Worm (Caenorhabditis elegans) whole organism, L1 larva: ENCODE results near the gene F58B4.7.

Experiments used
- C34B4.2 ChIP-seq: sonication (generic microtip); optimal IDR thresholded peaks from 2 replicates; lab custom pipeline; 2017; ENCODE audit warnings: mild to moderate bottlenecking, missing genetic modification characterization, missing compliant biosample characterization
- aha-1 ChIP-seq: fragments of 150-350 bp; optimal IDR thresholded peaks from 2 replicates; lab custom pipeline; 2014; ENCODE audit warnings: missing biosample characterization, missing genetic modification characterization
- alr-1 ChIP-seq: fragments of 200-800 bp; sonication (Bioruptor generic); optimal IDR thresholded peaks from 2 replicates; lab custom pipeline; 2018; ENCODE audit warnings: borderline replicate concordance, mild to moderate bottlenecking, missing genetic modification characterization, missing compliant biosample characterization
- blmp-1 ChIP-seq: fragments of 150-350 bp; optimal IDR thresholded peaks from 2 replicates; lab custom pipeline; 2014; ENCODE audit warnings: missing biosample characterization, missing genetic modification characterization
- ceh-63 ChIP-seq: fragments of 200-800 bp; sonication (Bioruptor generic); optimal IDR thresholded peaks from 2 replicates; lab custom pipeline; 2018; ENCODE audit warnings: mild to moderate bottlenecking, missing genetic modification characterization, missing compliant biosample characterization
- ceh-8 ChIP-seq: fragments of 200-800 bp; sonication (Bioruptor generic); optimal IDR thresholded peaks from 2 replicates; lab custom pipeline; 2018; ENCODE audit warnings: mild to moderate bottlenecking, missing genetic modification characterization, moderate library complexity, missing compliant biosample characterization
- ceh-82 ChIP-seq, 3 experiments: fragments of 150-350 bp in 1 of 3; sonication (generic microtip) in 2 of 3; optimal IDR thresholded peaks; 2 replicates each; lab custom pipeline; 2014 to 2017; ENCODE audit warnings: missing biosample characterization in 3 of 3, missing genetic modification characterization in 3 of 3
- ceh-88 ChIP-seq: fragments of 200-800 bp; sonication (Bioruptor generic); IDR thresholded peaks from 2 replicates; pipeline ENCODE4 v1.3.6; 2022; ENCODE audit warnings: missing genetic modification characterization, missing compliant biosample characterization
- ceh-90 ChIP-seq: sonication (generic microtip); optimal IDR thresholded peaks from 2 replicates; lab custom pipeline; 2016; ENCODE audit warnings: missing genetic modification characterization, missing compliant biosample characterization
- ces-1 ChIP-seq: fragments of 150-350 bp; optimal IDR thresholded peaks from 2 replicates; lab custom pipeline; 2014; ENCODE audit warnings: missing biosample characterization, missing genetic modification reagents, missing genetic modification characterization
- dsc-1 ChIP-seq: sonication (generic microtip); optimal IDR thresholded peaks from 2 replicates; lab custom pipeline; 2016; ENCODE audit warnings: mild to moderate bottlenecking, missing genetic modification characterization, missing compliant biosample characterization
- efl-1 ChIP-seq, 4 experiments: fragments of 150-350 bp; optimal IDR thresholded peaks in 3 of 4; peaks in 1 of 4; 1 replicate in 1 of 4; 2 replicates in 3 of 4; lab custom pipeline; 2014; ENCODE audit warnings: missing biosample characterization in 2 of 4, missing genetic modification characterization in 2 of 4, missing genetic modification reagents in 2 of 4
- egl-27 ChIP-seq, 2 experiments: fragments of 150-350 bp in 1 of 2; sonication (generic microtip); optimal IDR thresholded peaks; 3 replicates each; lab custom pipeline; 2017 to 2018; ENCODE audit warnings: missing biosample characterization in 2 of 2, missing genetic modification characterization in 2 of 2, missing genetic modification reagents in 2 of 2
- elt-3 ChIP-seq, 6 experiments: fragments of 150-350 bp in 1 of 6; sonication (generic microtip); optimal IDR thresholded peaks; 2 replicates each; lab custom pipeline; 2017 to 2018; ENCODE audit warnings: missing biosample characterization in 6 of 6, missing genetic modification characterization in 6 of 6, inconsistent platforms in 1 of 6
- ets-5 ChIP-seq: fragments of 200-800 bp; sonication (Bioruptor generic); IDR thresholded peaks from 2 replicates; pipeline ENCODE4 v1.3.6; 2022; ENCODE audit warnings: missing genetic modification characterization, missing compliant biosample characterization
- fkh-4 ChIP-seq: sonication (generic microtip); optimal IDR thresholded peaks from 2 replicates; lab custom pipeline; 2016; ENCODE audit warnings: missing compliant biosample characterization, missing genetic modification characterization, borderline replicate concordance
- hlh-4 ChIP-seq: sonication (generic microtip); optimal IDR thresholded peaks from 2 replicates; lab custom pipeline; 2016; ENCODE audit warnings: mild to moderate bottlenecking, missing genetic modification characterization, missing compliant biosample characterization
- hpl-2 ChIP-seq: fragments of 150-350 bp; optimal IDR thresholded peaks from 2 replicates; lab custom pipeline; 2014; ENCODE audit warnings: missing biosample characterization, missing genetic modification reagents, missing genetic modification characterization
- irx-1 ChIP-seq: sonication (generic microtip); optimal IDR thresholded peaks from 2 replicates; lab custom pipeline; 2016; ENCODE audit warnings: missing genetic modification characterization, missing compliant biosample characterization
- jun-1 ChIP-seq: fragments of 150-350 bp; optimal IDR thresholded peaks from 2 replicates; lab custom pipeline; 2014; ENCODE audit warnings: missing biosample characterization, missing genetic modification reagents, missing genetic modification characterization
- lin-14 ChIP-seq: fragments of 200-800 bp; sonication (Bioruptor generic); optimal IDR thresholded peaks from 2 replicates; lab custom pipeline; 2018; ENCODE audit warnings: mild to moderate bottlenecking, missing genetic modification characterization, moderate library complexity, missing compliant biosample characterization
- lin-35 ChIP-seq, 2 experiments: fragments of 150-350 bp; optimal IDR thresholded peaks; 2 replicates each; lab custom pipeline; 2014; ENCODE audit warnings: missing biosample characterization in 2 of 2, missing genetic modification characterization in 2 of 2, missing genetic modification reagents in 2 of 2
- lir-3 ChIP-seq: sonication (generic microtip); optimal IDR thresholded peaks from 2 replicates; lab custom pipeline; 2016; ENCODE audit warnings: mild to moderate bottlenecking, missing genetic modification characterization, moderate library complexity, missing compliant biosample characterization; ENCODE audit not compliant: poor library complexity
- lsy-2 ChIP-seq, 2 experiments: fragments of 150-350 bp; optimal IDR thresholded peaks; 2 replicates each; lab custom pipeline; 2014; ENCODE audit warnings: missing biosample characterization in 2 of 2, missing genetic modification characterization in 2 of 2
- mep-1 ChIP-seq: fragments of 150-350 bp; optimal IDR thresholded peaks from 2 replicates; lab custom pipeline; 2014; ENCODE audit warnings: missing biosample characterization, missing genetic modification characterization
- nhr-12 ChIP-seq: sonication (generic microtip); optimal IDR thresholded peaks from 2 replicates; lab custom pipeline; 2017; ENCODE audit warnings: missing biosample characterization, missing genetic modification characterization
- nhr-47 ChIP-seq: sonication (generic microtip); optimal IDR thresholded peaks from 2 replicates; lab custom pipeline; 2016; ENCODE audit warnings: mild to moderate bottlenecking, missing genetic modification characterization, moderate library complexity, missing compliant biosample characterization
- nhr-71 ChIP-seq: sonication (generic microtip); optimal IDR thresholded peaks from 2 replicates; lab custom pipeline; 2016; ENCODE audit warnings: mild to moderate bottlenecking, missing genetic modification characterization, moderate library complexity, missing compliant biosample characterization
- nhr-85 ChIP-seq: sonication (generic microtip); peaks from one replicate; lab custom pipeline; 2016; ENCODE audit warnings: missing genetic modification characterization, inconsistent platforms, missing compliant biosample characterization
- rnt-1 ChIP-seq: sonication (generic microtip); optimal IDR thresholded peaks from 2 replicates; lab custom pipeline; 2016; ENCODE audit warnings: mild to moderate bottlenecking, missing genetic modification characterization, moderate library complexity, missing compliant biosample characterization
- sox-4 ChIP-seq: sonication (generic microtip); optimal IDR thresholded peaks from 2 replicates; lab custom pipeline; 2016; ENCODE audit warnings: missing genetic modification characterization, missing compliant biosample characterization
- sptf-1 ChIP-seq: fragments of 150-350 bp; optimal IDR thresholded peaks from 2 replicates; lab custom pipeline; 2014; ENCODE audit warnings: missing biosample characterization, missing genetic modification characterization
- swsn-7 ChIP-seq: sonication (generic microtip); optimal IDR thresholded peaks from 2 replicates; lab custom pipeline; 2016; ENCODE audit warnings: missing genetic modification characterization, missing compliant biosample characterization
- tbx-2 ChIP-seq: sonication (generic microtip); optimal IDR thresholded peaks from 2 replicates; lab custom pipeline; 2016; ENCODE audit warnings: missing genetic modification characterization, missing compliant biosample characterization
- unc-62 ChIP-seq: fragments of 150-350 bp; optimal IDR thresholded peaks from 2 replicates; lab custom pipeline; 2014; ENCODE audit warnings: missing biosample characterization, missing genetic modification reagents, missing genetic modification characterization
- vab-15 ChIP-seq: sonication (generic microtip); optimal IDR thresholded peaks from 2 replicates; lab custom pipeline; 2017; ENCODE audit warnings: missing genotype, mild to moderate bottlenecking, missing genetic modification characterization, missing compliant biosample characterization
- xbp-1 ChIP-seq: sonication (generic microtip); optimal IDR thresholded peaks from 2 replicates; lab custom pipeline; 2016; ENCODE audit warnings: missing genetic modification characterization, missing compliant biosample characterization
- zip-4 ChIP-seq: fragments of 200-800 bp; sonication (Bioruptor generic); optimal IDR thresholded peaks from 2 replicates; lab custom pipeline; 2018; ENCODE audit warnings: mild to moderate bottlenecking, missing genetic modification characterization, moderate library complexity, missing compliant biosample characterization
- ztf-4 ChIP-seq: fragments of 150-350 bp; optimal IDR thresholded peaks from 2 replicates; lab custom pipeline; 2014; ENCODE audit warnings: missing biosample characterization, missing genetic modification characterization

The F58B4.7 gene

ce11 chrV:10903748-10904147 is 19.4 kb downstream of the F58B4.7 start, which contains the start of gene F32D8.15:
F32D8.15 (plus strand) TSS chrV:10904048.
- TF ChIP-seq lin-14 (GFP tag; lab: Kevin White, UChicago): peak; percentile 40
- no peak for TF ChIP-seq ceh-90 (tag; lab: Kevin White, UChicago)
- TF ChIP-seq nhr-71 (tag; lab: Kevin White, UChicago): no peak
- TF ChIP-seq dsc-1: peak; percentile 4

ce11 chrV:10902682-10903081 is 20.4 kb downstream of the F58B4.7 start, which contains the start of gene F32D8.8:
F32D8.8 (minus strand) TSS chrV:10902782.
- no peak for TF ChIP-seq hpl-2 (GFP tag; lab: Kevin White, UChicago)
- no peak for TF ChIP-seq vab-15 (tag; lab: Kevin White, UChicago)
- no peak for TF ChIP-seq ztf-4 (tag; lab: Kevin White, UChicago)
- TF ChIP-seq ceh-63 (GFP tag; lab: Kevin White, UChicago): no peak
- no peak for TF ChIP-seq alr-1
- TF ChIP-seq unc-62: no peak
- no peak for TF ChIP-seq ceh-88 (GFP tag; lab: Robert Waterston, UW)
- TF ChIP-seq mep-1 (tag; lab: Kevin White, UChicago): no peak

- TF ChIP-seq efl-1 (optimal IDR thresholded peaks at IDR 0.05; lab: Kevin White, UChicago): no peak
- peak in 1 of 2 experiments; percentile 48 for TF ChIP-seq efl-1 (GFP tag; optimal IDR thresholded peaks at IDR 0.05 in 1 of 2; lab: Kevin White, UChicago)
- no peak for TF ChIP-seq lin-35 (GFP tag; optimal IDR thresholded peaks at IDR 0.05; lab: Kevin White, UChicago)
- no peak for TF ChIP-seq lin-14 (GFP tag; lab: Kevin White, UChicago)
- TF ChIP-seq ceh-82 (tag; optimal IDR thresholded peaks at IDR 0.05; lab: Kevin White, UChicago): no peak
- TF ChIP-seq C34B4.2: no peak
- no peak for TF ChIP-seq sptf-1
Observed at ce11 chrV:10901125-10901524, 22.0 kb downstream of the F58B4.7 start, which contains the start of gene spp-16. spp-16 (minus strand) TSS chrV:10901303.

- TF ChIP-seq sptf-1 (no peak), efl-1 (optimal IDR thresholded peaks at IDR 0.05; lab: Kevin White, UChicago) (no peak), efl-1 (GFP tag; optimal IDR thresholded peaks at IDR 0.05 in 1 of 2; lab: Kevin White, UChicago) (peak in 1 of 2 experiments; percentile 80), blmp-1 (tag; lab: Kevin White, UChicago) (peak; percentile 72), lir-3 (no peak), ets-5 (GFP tag; lab: Robert Waterston, UW) (no peak), egl-27 (tag; optimal IDR thresholded peaks at IDR 0.05; lab: Kevin White, UChicago) (no peak), lin-14 (GFP tag; lab: Kevin White, UChicago) (peak; percentile 41), jun-1 (tag; lab: Kevin White, UChicago) (no peak), xbp-1 (tag; lab: Kevin White, UChicago) (no peak), nhr-85 (tag; lab: Kevin White, UChicago) (peak; percentile 69)
Observed at ce11 chrV:10898629-10899028, 24.5 kb downstream of the F58B4.7 start.

- TF ChIP-seq blmp-1 (tag; lab: Kevin White, UChicago): peak; percentile 79
- no peak for TF ChIP-seq efl-1 (optimal IDR thresholded peaks at IDR 0.05; lab: Kevin White, UChicago)
- peak in 1 of 2 experiments; percentile 80 for TF ChIP-seq efl-1 (GFP tag; optimal IDR thresholded peaks at IDR 0.05 in 1 of 2; lab: Kevin White, UChicago)
- TF ChIP-seq swsn-7: no peak
Observed at ce11 chrV:10898107-10898506, 25.0 kb downstream of the F58B4.7 start, which contains the start of gene F32D8.7. F32D8.7 (plus strand) TSS chrV:10898435.

ce11 chrV:10897172-10897571 is 26.0 kb downstream of the F58B4.7 start:
- TF ChIP-seq lsy-2 (tag; optimal IDR thresholded peaks at IDR 0.05; lab: Kevin White, UChicago) (peak; percentile 97), zip-4 (GFP tag; lab: Kevin White, UChicago) (peak; percentile 94), ces-1 (GFP tag; lab: Kevin White, UChicago) (no peak), sox-4 (tag; lab: Kevin White, UChicago) (peak; percentile 97), irx-1 (tag; lab: Kevin White, UChicago) (peak; percentile 98), tbx-2 (tag; lab: Kevin White, UChicago) (peak; percentile 99), fkh-4 (tag; lab: Kevin White, UChicago) (peak; percentile 88), lin-35 (GFP tag; optimal IDR thresholded peaks at IDR 0.05; lab: Kevin White, UChicago) (peak; percentile 100), hlh-4 (tag; lab: Kevin White, UChicago) (peak; percentile 70), blmp-1 (tag; lab: Kevin White, UChicago) (peak; percentile 92), unc-62 (peak; percentile 54), nhr-47 (tag; lab: Kevin White, UChicago) (peak; percentile 99), nhr-12 (tag; lab: Kevin White, UChicago) (peak; percentile 31), ceh-8 (GFP tag; lab: Kevin White, UChicago) (peak; percentile 98), ztf-4 (tag; lab: Kevin White, UChicago) (peak; percentile 96), rnt-1 (tag; lab: Kevin White, UChicago) (peak; percentile 100), swsn-7 (peak; percentile 99), elt-3 (tag; optimal IDR thresholded peaks at IDR 0.05; lab: Kevin White, UChicago) (peak in 5 of 6 experiments; percentile 91 to 99 (median 98)), aha-1 (peak; percentile 97), hpl-2 (GFP tag; lab: Kevin White, UChicago) (peak; percentile 84), ceh-90 (tag; lab: Kevin White, UChicago) (peak; percentile 76)
